Worm (Caenorhabditis elegans) whole organism, mixed stage, embryonic: ENCODE results near the gene tpra-1.

Experiments used
- M03D4.4 ChIP-seq: sonication (generic microtip); optimal IDR thresholded peaks from 2 replicates; lab custom pipeline; 2017; ENCODE audit warnings: mild to moderate bottlenecking, missing genetic modification characterization, missing compliant biosample characterization
- blmp-1 ChIP-seq: fragments of 150-350 bp; optimal IDR thresholded peaks from 2 replicates; lab custom pipeline; 2014; ENCODE audit warnings: missing biosample characterization, missing genetic modification characterization
- lin-13 ChIP-seq: fragments of 150-350 bp; optimal IDR thresholded peaks from 2 replicates; lab custom pipeline; 2014; ENCODE audit warnings: missing biosample characterization, missing genetic modification characterization
- lsy-2 ChIP-seq: fragments of 150-350 bp; optimal IDR thresholded peaks from 2 replicates; lab custom pipeline; 2014; ENCODE audit warnings: missing biosample characterization, missing genetic modification characterization
- pha-4 ChIP-seq: fragments of 150-350 bp; optimal IDR thresholded peaks from 2 replicates; lab custom pipeline; 2018; ENCODE audit warnings: missing biosample characterization, missing genetic modification reagents, missing genetic modification characterization
- unc-39 ChIP-seq: fragments of 150-350 bp; optimal IDR thresholded peaks from 2 replicates; lab custom pipeline; 2014; ENCODE audit warnings: missing biosample characterization, missing genetic modification characterization
- unc-62 ChIP-seq: fragments of 150-350 bp; optimal IDR thresholded peaks from 2 replicates; lab custom pipeline; 2014; ENCODE audit warnings: missing biosample characterization, missing genetic modification reagents, missing genetic modification characterization
- zip-8 ChIP-seq: fragments of 150-350 bp; optimal IDR thresholded peaks from 2 replicates; lab custom pipeline; 2014; ENCODE audit warnings: missing biosample characterization, missing genetic modification characterization
- ztf-11 ChIP-seq: fragments of 150-350 bp; optimal IDR thresholded peaks from 2 replicates; lab custom pipeline; 2014; ENCODE audit warnings: missing biosample characterization, missing genetic modification characterization

DNA sequence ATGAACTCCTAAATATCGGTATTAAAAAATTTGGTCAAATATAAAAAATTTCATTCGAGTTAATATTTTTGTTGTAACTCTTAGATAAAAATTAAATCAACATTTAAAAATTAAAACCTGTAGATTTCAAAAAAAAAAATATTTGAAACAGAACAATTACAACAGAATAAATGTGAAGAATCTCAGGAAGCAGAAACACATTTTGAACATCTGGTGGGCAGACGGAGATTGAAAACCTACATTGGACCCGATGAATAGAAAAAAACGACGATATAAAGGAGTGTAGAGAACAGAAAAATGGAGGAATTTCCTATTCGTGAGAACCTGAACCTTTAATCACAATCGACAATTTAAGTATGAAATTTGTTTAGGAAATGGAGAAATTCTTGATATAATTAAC, 32.2 kb upstream of the tpra-1 start:
- no peak for TF ChIP-seq pha-4
- TF ChIP-seq lin-13 (tag; lab: Kevin White, UChicago) = no peak
- TF ChIP-seq lsy-2 (tag; lab: Kevin White, UChicago) = no peak
- no peak for TF ChIP-seq ztf-11
- TF ChIP-seq unc-62 = no peak
- no peak for TF ChIP-seq blmp-1
- TF ChIP-seq M03D4.4 (tag; lab: Kevin White, UChicago) = no peak
- TF ChIP-seq unc-39 (tag; lab: Kevin White, UChicago) = no peak
- TF ChIP-seq zip-8 (tag; lab: Kevin White, UChicago) = no peak
